Fruit fly (Drosophila melanogaster) whole organism, embryonic: ENCODE data around the gene Usp30.

Source experiments
- CG11696 ChIP-seq: fragments of 200-800 bp; sonication (Bioruptor generic); IDR thresholded peaks from 2 replicates; pipeline ENCODE4 v1.3.6; 2022; ENCODE audit warnings: missing biosample characterization, missing genetic modification characterization
- CG12299 ChIP-seq: fragments of 200-800 bp; sonication (Bioruptor generic); optimal IDR thresholded peaks from 2 replicates; lab custom pipeline; 2018; ENCODE audit warnings: missing biosample characterization, mild to moderate bottlenecking, missing genetic modification characterization
- CG13296 ChIP-seq: fragments of 200-800 bp; sonication (Bioruptor generic); optimal IDR thresholded peaks from 3 replicates; lab custom pipeline; 2018; ENCODE audit warnings: missing biosample characterization, mild to moderate bottlenecking, missing genetic modification characterization
- CG13894 ChIP-seq: fragments of 200-800 bp; sonication (Bioruptor generic); optimal IDR thresholded peaks from 3 replicates; lab custom pipeline; 2018; ENCODE audit warnings: missing biosample characterization, mild to moderate bottlenecking, missing genetic modification characterization, moderate library complexity
- CG14710 ChIP-seq: fragments of 200-800 bp; sonication (Bioruptor generic); optimal IDR thresholded peaks from 3 replicates; lab custom pipeline; 2019; ENCODE audit warnings: missing biosample characterization, mild to moderate bottlenecking, missing genetic modification characterization, moderate library complexity
- CG14860 ChIP-seq: fragments of 200-800 bp; sonication (Bioruptor generic); IDR thresholded peaks from 3 replicates; pipeline ENCODE4 v1.3.6; 2022; ENCODE audit warnings: missing biosample characterization, missing genetic modification characterization; ENCODE audit not compliant: partially characterized antibody
- CG1602 ChIP-seq: fragments of 200-800 bp; sonication (Bioruptor generic); optimal IDR thresholded peaks from 3 replicates; lab custom pipeline; 2016; ENCODE audit warnings: missing biosample characterization, missing genetic modification characterization
- CG17912 ChIP-seq: fragments of 200-800 bp; sonication (Bioruptor generic); optimal IDR thresholded peaks from 2 replicates; lab custom pipeline; 2018; ENCODE audit warnings: missing biosample characterization, mild to moderate bottlenecking, missing genetic modification characterization
- CG31224 ChIP-seq: fragments of 200-800 bp; sonication (Bioruptor generic); IDR thresholded peaks from 2 replicates; pipeline ENCODE4 v1.3.6; 2022; ENCODE audit warnings: missing biosample characterization, missing genetic modification characterization
- CG3163 ChIP-seq: fragments of 200-800 bp; sonication (Bioruptor generic); optimal IDR thresholded peaks from 3 replicates; lab custom pipeline; 2016; ENCODE audit warnings: missing biosample characterization, missing genetic modification characterization
- CG4617 ChIP-seq: fragments of 200-800 bp; sonication (Bioruptor generic); optimal IDR thresholded peaks from 3 replicates; lab custom pipeline; 2016; ENCODE audit warnings: missing biosample characterization, missing genetic modification characterization, borderline replicate concordance
- CG6175 ChIP-seq: fragments of 200-800 bp; sonication (Bioruptor generic); IDR thresholded peaks from 3 replicates; pipeline ENCODE4 v1.3.6; 2022; ENCODE audit warnings: missing biosample characterization, missing genetic modification characterization
- CG6272 ChIP-seq: fragments of 200-800 bp; sonication (Bioruptor generic); IDR thresholded peaks from 2 replicates; pipeline ENCODE4 v1.3.6; 2022; ENCODE audit warnings: missing biosample characterization, missing genetic modification characterization
- CG6654 ChIP-seq: fragments of 200-800 bp; sonication (Bioruptor generic); optimal IDR thresholded peaks from 2 replicates; lab custom pipeline; 2017; ENCODE audit warnings: missing biosample characterization, mild to moderate bottlenecking, missing genetic modification characterization
- CG6813 ChIP-seq: fragments of 200-800 bp; sonication (Bioruptor generic); optimal IDR thresholded peaks from 2 replicates; lab custom pipeline; 2017; ENCODE audit warnings: missing biosample characterization, missing genetic modification characterization, mild to moderate bottlenecking, moderate library complexity, missing genetic modification reagents
- CG8290 ChIP-seq, 3 experiments: fragments of 200-800 bp; sonication (Bioruptor generic); optimal IDR thresholded peaks; 2 replicates each; lab custom pipeline; 2016 to 2019; ENCODE audit warnings: missing biosample characterization in 3 of 3, missing genetic modification characterization in 3 of 3, mild to moderate bottlenecking in 2 of 3, moderate library complexity in 1 of 3
- CG9876 ChIP-seq: fragments of 200-800 bp; sonication (Bioruptor generic); optimal IDR thresholded peaks from 2 replicates; lab custom pipeline; 2016; ENCODE audit warnings: missing biosample characterization, missing genetic modification characterization
- Camta ChIP-seq: fragments of 200-800 bp; sonication (Bioruptor generic); optimal IDR thresholded peaks from 2 replicates; lab custom pipeline; 2016; ENCODE audit warnings: missing biosample characterization, missing genetic modification characterization
- NC2α ChIP-seq: fragments of 200-800 bp; sonication (Bioruptor generic); optimal IDR thresholded peaks from 2 replicates; lab custom pipeline; 2016; ENCODE audit warnings: missing biosample characterization, missing genetic modification characterization
- Sry-β ChIP-seq: fragments of 200-800 bp; sonication (Bioruptor generic); optimal IDR thresholded peaks from 2 replicates; lab custom pipeline; 2018; ENCODE audit warnings: missing biosample characterization, mild to moderate bottlenecking, missing genetic modification characterization, moderate library complexity
- TFAM ChIP-seq: fragments of 200-800 bp; sonication (Bioruptor generic); optimal IDR thresholded peaks from 2 replicates; lab custom pipeline; 2017; ENCODE audit warnings: missing biosample characterization, missing genetic modification characterization, inconsistent platforms
- ara ChIP-seq: fragments of 200-800 bp; sonication (Bioruptor generic); IDR thresholded peaks from 2 replicates; pipeline ENCODE4 v1.3.6; 2022; ENCODE audit warnings: missing biosample characterization, missing genetic modification characterization
- cato ChIP-seq: fragments of 200-800 bp; sonication (Bioruptor generic); optimal IDR thresholded peaks from 2 replicates; lab custom pipeline; 2016; ENCODE audit warnings: missing biosample characterization, missing genetic modification characterization, borderline replicate concordance
- cg ChIP-seq: fragments of 200-800 bp; sonication (Bioruptor generic); optimal IDR thresholded peaks from 3 replicates; lab custom pipeline; 2019; ENCODE audit warnings: missing biosample characterization, mild to moderate bottlenecking, missing genetic modification characterization, moderate library complexity
- chif ChIP-seq, 2 experiments: fragments of 200-800 bp; sonication (Bioruptor generic); optimal IDR thresholded peaks; 3 replicates each; lab custom pipeline; 2016; ENCODE audit warnings: missing biosample characterization in 2 of 2, missing genetic modification characterization in 2 of 2
- dan ChIP-seq: fragments of 200-800 bp; sonication (Bioruptor generic); IDR thresholded peaks from 2 replicates; pipeline ENCODE4 v1.3.6; 2022; ENCODE audit warnings: missing biosample characterization, missing genetic modification characterization
- dpn ChIP-seq, 2 experiments: fragments of 200-800 bp; sonication (Bioruptor generic); optimal IDR thresholded peaks; 3 replicates each; lab custom pipeline; 2016; ENCODE audit warnings: missing biosample characterization in 2 of 2, missing genetic modification characterization in 2 of 2
- ems ChIP-seq: fragments of 200-800 bp; sonication (Bioruptor generic); optimal IDR thresholded peaks from 3 replicates; lab custom pipeline; 2016; ENCODE audit warnings: missing biosample characterization, missing genetic modification characterization
- eve ChIP-seq, 2 experiments: fragments of >200 bp; optimal IDR thresholded peaks; 2 replicates each; lab custom pipeline; 2017; ENCODE audit warnings: missing biosample characterization in 2 of 2, missing genetic modification characterization in 2 of 2
- gcm ChIP-seq: fragments of 200-800 bp; sonication (Bioruptor generic); optimal IDR thresholded peaks from 2 replicates; lab custom pipeline; 2019; ENCODE audit warnings: missing biosample characterization, mild to moderate bottlenecking, missing genetic modification characterization, moderate library complexity
- knrl ChIP-seq: fragments of 200-800 bp; sonication (Bioruptor generic); IDR thresholded peaks from 3 replicates; pipeline ENCODE4 v1.3.6; 2022; ENCODE audit warnings: missing biosample characterization, missing genetic modification characterization; ENCODE audit not compliant: partially characterized antibody
- lmd ChIP-seq: fragments of 200-800 bp; sonication (Bioruptor generic); IDR thresholded peaks from 2 replicates; pipeline ENCODE4 v1.3.6; 2022; ENCODE audit warnings: missing biosample characterization, missing genetic modification characterization
- nau ChIP-seq: fragments of 200-800 bp; sonication (Bioruptor generic); optimal IDR thresholded peaks from 3 replicates; lab custom pipeline; 2017; ENCODE audit warnings: missing biosample characterization, mild to moderate bottlenecking, missing genetic modification characterization, missing genetic modification reagents
- nerfin-2 ChIP-seq: fragments of 200-800 bp; sonication (Bioruptor generic); IDR thresholded peaks from 2 replicates; pipeline ENCODE4 v1.3.6; 2022; ENCODE audit warnings: missing biosample characterization, missing genetic modification characterization; ENCODE audit not compliant: partially characterized antibody
- onecut ChIP-seq: fragments of 200-800 bp; sonication (Bioruptor generic); IDR thresholded peaks from 2 replicates; pipeline ENCODE4 v1.3.6; 2022; ENCODE audit warnings: missing biosample characterization, missing genetic modification characterization
- pb ChIP-seq: fragments of 200-800 bp; sonication (Bioruptor generic); optimal IDR thresholded peaks from 3 replicates; lab custom pipeline; 2016; ENCODE audit warnings: missing biosample characterization, missing genetic modification characterization
- psq ChIP-seq: fragments of 200-800 bp; sonication (Bioruptor generic); optimal IDR thresholded peaks from 2 replicates; lab custom pipeline; 2017; ENCODE audit warnings: missing biosample characterization, missing genetic modification characterization
- pum ChIP-seq: fragments of 200-800 bp; sonication (Bioruptor generic); optimal IDR thresholded peaks from 2 replicates; lab custom pipeline; 2016; ENCODE audit warnings: missing biosample characterization, missing genetic modification characterization
- sna ChIP-seq: fragments of 200-800 bp; sonication (Bioruptor generic); IDR thresholded peaks from 2 replicates; pipeline ENCODE4 v1.3.6; 2022; ENCODE audit warnings: missing biosample characterization, missing genetic modification characterization; ENCODE audit not compliant: partially characterized antibody
- stwl ChIP-seq: fragments of 200-800 bp; sonication (Bioruptor generic); optimal IDR thresholded peaks from 3 replicates; lab custom pipeline; 2018; ENCODE audit warnings: missing biosample characterization, mild to moderate bottlenecking, missing genetic modification characterization, moderate library complexity
- tgo ChIP-seq: fragments of 200-800 bp; sonication (Bioruptor generic); IDR thresholded peaks from 3 replicates; pipeline ENCODE4 v1.3.6; 2022; ENCODE audit warnings: missing biosample characterization, missing genetic modification characterization
- zfh2 ChIP-seq: fragments of 200-800 bp; sonication (Bioruptor generic); optimal IDR thresholded peaks from 2 replicates; lab custom pipeline; 2016; ENCODE audit warnings: missing biosample characterization, missing genetic modification characterization

Gene Usp30

dm6 chrX:5847544-5847943, 32.0 kb downstream of the Usp30 start (continued):
- no peak for TF ChIP-seq CG12299 (tag; lab: Kevin White, UChicago)
- TF ChIP-seq CG9876 (GFP tag; lab: Kevin White, UChicago): no peak
- no peak for TF ChIP-seq CG6813 (GFP tag; lab: Kevin White, UChicago)
- no peak for TF ChIP-seq TFAM
- no peak for TF ChIP-seq Camta (GFP tag; lab: Kevin White, UChicago)
- no peak for TF ChIP-seq CG13894 (tag; lab: Kevin White, UChicago)
- no peak for TF ChIP-seq gcm (GFP tag; lab: Kevin White, UChicago)
- peak; percentile 46 for TF ChIP-seq lmd (GFP tag; lab: Robert Waterston, UW)
- TF ChIP-seq pum: no peak
- TF ChIP-seq CG6175 (GFP tag; lab: Robert Waterston, UW): no peak
- no peak for TF ChIP-seq eve (GFP tag; optimal IDR thresholded peaks at IDR 0.05; lab: Kevin White, UChicago)
- TF ChIP-seq dan (GFP tag; lab: Robert Waterston, UW): no peak
- no peak for TF ChIP-seq CG17912 (GFP tag; lab: Kevin White, UChicago)
- peak; percentile 9 to 26 for TF ChIP-seq dpn (GFP tag; optimal IDR thresholded peaks at IDR 0.05; lab: Kevin White, UChicago)
- no peak for TF ChIP-seq CG13296 (GFP tag; lab: Kevin White, UChicago)
- TF ChIP-seq CG1602 (GFP tag; lab: Kevin White, UChicago): no peak
- no peak for TF ChIP-seq CG14860 (GFP tag; lab: Robert Waterston, UW)
- no peak for TF ChIP-seq CG6654 (GFP tag; lab: Kevin White, UChicago)
- no peak for TF ChIP-seq CG31224 (GFP tag; lab: Robert Waterston, UW)
- TF ChIP-seq cg: peak; percentile 2
- TF ChIP-seq tgo (GFP tag; lab: Robert Waterston, UW): peak; percentile 34; the same call in 1 of the 3 replicates
- TF ChIP-seq Sry-β (GFP tag; lab: Kevin White, UChicago): no peak
- no peak for TF ChIP-seq knrl (GFP tag; lab: Robert Waterston, UW)
- TF ChIP-seq chif (GFP tag; optimal IDR thresholded peaks at IDR 0.05; lab: Kevin White, UChicago): no peak
- TF ChIP-seq CG11696 (GFP tag; lab: Robert Waterston, UW): no peak
- no peak for TF ChIP-seq pb (GFP tag; lab: Kevin White, UChicago)
- TF ChIP-seq onecut (GFP tag; lab: Robert Waterston, UW): peak; percentile 18; the same call in 1 of the 2 replicates
- no peak for TF ChIP-seq CG3163 (GFP tag; lab: Kevin White, UChicago)
- no peak for TF ChIP-seq CG8290 (GFP tag; optimal IDR thresholded peaks at IDR 0.05; lab: Kevin White, UChicago)
- peak in 1 of 2 experiments; percentile 79 for TF ChIP-seq CG8290 (tag; optimal IDR thresholded peaks at IDR 0.05; lab: Kevin White, UChicago)
- TF ChIP-seq ara (GFP tag; lab: Robert Waterston, UW): no peak
- TF ChIP-seq psq (GFP tag; lab: Kevin White, UChicago): no peak
- no peak for TF ChIP-seq sna (GFP tag; lab: Robert Waterston, UW)
- no peak for TF ChIP-seq nerfin-2 (GFP tag; lab: Robert Waterston, UW)
- no peak for TF ChIP-seq CG4617 (GFP tag; lab: Kevin White, UChicago)

dm6 chrX:5844980-5845379, 34.6 kb downstream of the Usp30 start, which contains the start of gene CG12729:
Gene CG12729, plus strand, starts transcription at chrX:5845280.
- TF ChIP-seq nau (no peak), zfh2 (no peak)

dm6 chrX:5839737-5840136, 39.9 kb downstream of the Usp30 start:
- TF ChIP-seq CG14710: peak; percentile 61
- no peak for TF ChIP-seq NC2α (GFP tag; lab: Kevin White, UChicago)
- TF ChIP-seq stwl (tag; lab: Kevin White, UChicago): peak; percentile 76
- no peak for TF ChIP-seq ems (GFP tag; lab: Kevin White, UChicago)
- no peak for TF ChIP-seq CG6272 (GFP tag; lab: Robert Waterston, UW)
- TF ChIP-seq tgo (GFP tag; lab: Robert Waterston, UW): no peak
- no peak for TF ChIP-seq cato
